Worm (Caenorhabditis elegans) whole organism, L4 larva: ENCODE data around the gene aagr-2.
"Not testable (repeated sequence)": the region's sequence is repeated elsewhere in the genome, so short reads cannot be mapped to it uniquely, and the experiment has no call there.

ENCODE experiments used
- D1046.2 ChIP-seq: fragments of 200-800 bp; sonication (Bioruptor generic); IDR thresholded peaks from 2 replicates; pipeline ENCODE4 v1.3.6; 2022; ENCODE audit warnings: missing genetic modification characterization, missing compliant biosample characterization
- F10B5.3 ChIP-seq: sonication (generic microtip); optimal IDR thresholded peaks from 2 replicates; lab custom pipeline; 2016; ENCODE audit warnings: mild to moderate bottlenecking, missing genetic modification characterization, missing compliant biosample characterization
- F44E2.7 ChIP-seq: fragments of 200-800 bp; sonication (Bioruptor generic); IDR thresholded peaks from 2 replicates; pipeline ENCODE4 v2.1.2; 2022; ENCODE audit warnings: missing genetic modification characterization, missing compliant biosample characterization
- F49E8.2 ChIP-seq: sonication (generic microtip); optimal IDR thresholded peaks from 2 replicates; lab custom pipeline; 2016; ENCODE audit warnings: missing compliant biosample characterization, mild to moderate bottlenecking, missing genetic modification characterization, borderline replicate concordance
- Y105C5A.15 ChIP-seq: fragments of 200-800 bp; sonication (Bioruptor generic); IDR thresholded peaks from 2 replicates; pipeline ENCODE4 v1.3.6; 2022; ENCODE audit warnings: missing genetic modification characterization, missing compliant biosample characterization
- Y48G9A.11 ChIP-seq: fragments of 200-800 bp; sonication (Bioruptor generic); IDR thresholded peaks from 2 replicates; pipeline ENCODE4 v1.3.6; 2022; ENCODE audit warnings: missing genetic modification reagents, missing genetic modification characterization, missing compliant biosample characterization
- Y5F2A.4 ChIP-seq: fragments of 200-800 bp; sonication (Bioruptor generic); optimal IDR thresholded peaks from 2 replicates; lab custom pipeline; 2018; ENCODE audit warnings: mild to moderate bottlenecking, missing genetic modification characterization, missing compliant biosample characterization
- ZK337.2 ChIP-seq: fragments of 200-800 bp; sonication (Bioruptor generic); IDR thresholded peaks from 2 replicates; pipeline ENCODE4 v1.3.6; 2022; ENCODE audit warnings: missing genetic modification reagents, missing genetic modification characterization, missing compliant biosample characterization
- aha-1 ChIP-seq: fragments of 150-350 bp; peaks from one replicate; lab custom pipeline; 2014; ENCODE audit warnings: missing biosample characterization, missing genetic modification characterization
- arid-1 ChIP-seq: fragments of 200-800 bp; sonication (Bioruptor generic); conservative IDR thresholded peaks from 2 replicates; pipeline ENCODE4 v1.3.6; 2022; ENCODE audit warnings: missing genetic modification reagents, missing genetic modification characterization, missing compliant biosample characterization
- attf-4 ChIP-seq: sonication (generic microtip); optimal IDR thresholded peaks from 3 replicates; lab custom pipeline; 2017; ENCODE audit warnings: missing biosample characterization, missing genetic modification characterization
- ceh-20 ChIP-seq: fragments of 200-800 bp; sonication (Bioruptor generic); IDR thresholded peaks from 2 replicates; pipeline ENCODE4 v1.3.6; 2022; ENCODE audit warnings: missing genetic modification reagents, missing genetic modification characterization, missing compliant biosample characterization
- ces-1 ChIP-seq: fragments of 150-350 bp; sonication (generic microtip); optimal IDR thresholded peaks from 4 replicates; lab custom pipeline; 2014; ENCODE audit warnings: missing biosample characterization, missing genetic modification reagents, missing genetic modification characterization
- ctbp-1 ChIP-seq: fragments of 200-800 bp; sonication (Bioruptor generic); IDR thresholded peaks from 2 replicates; pipeline ENCODE4 v1.3.6; 2022; ENCODE audit warnings: missing genetic modification reagents, missing genetic modification characterization, missing compliant biosample characterization
- daf-16 ChIP-seq, 3 experiments: sonication (generic microtip); optimal IDR thresholded peaks; 2 replicates each; lab custom pipeline; 2016 to 2017; ENCODE audit warnings: missing genetic modification characterization in 3 of 3, missing genetic modification reagents in 3 of 3, mild to moderate bottlenecking in 2 of 3, missing compliant biosample characterization in 2 of 3, missing biosample characterization in 1 of 3, moderate library complexity in 1 of 3
- dmd-8 ChIP-seq: fragments of 200-800 bp; sonication (Bioruptor generic); IDR thresholded peaks from 2 replicates; pipeline ENCODE4 v1.3.6; 2022; ENCODE audit warnings: missing genetic modification characterization, missing compliant biosample characterization
- dmd-9 ChIP-seq: fragments of 200-800 bp; sonication (Bioruptor generic); IDR thresholded peaks from 2 replicates; pipeline ENCODE4 v1.3.6; 2022; ENCODE audit warnings: missing genetic modification reagents, missing genetic modification characterization, missing compliant biosample characterization
- duxl-1 ChIP-seq: sonication (generic microtip); optimal IDR thresholded peaks from 2 replicates; lab custom pipeline; 2016; ENCODE audit warnings: mild to moderate bottlenecking, missing genetic modification characterization, moderate library complexity, missing compliant biosample characterization; ENCODE audit not compliant: poor library complexity
- fos-1 ChIP-seq: fragments of 150-350 bp; optimal IDR thresholded peaks from 2 replicates; lab custom pipeline; 2014; ENCODE audit warnings: missing biosample characterization, missing genetic modification characterization
- hmg-1.1 ChIP-seq: fragments of 200-800 bp; sonication (Bioruptor generic); IDR thresholded peaks from 2 replicates; pipeline ENCODE4 v1.3.6; 2022; ENCODE audit warnings: missing genetic modification reagents, missing genetic modification characterization, missing compliant biosample characterization
- lim-7 ChIP-seq: fragments of 200-800 bp; sonication (Bioruptor generic); IDR thresholded peaks from 2 replicates; pipeline ENCODE4 v1.3.6; 2022; ENCODE audit warnings: missing genetic modification characterization, missing compliant biosample characterization
- lin-1 ChIP-seq: fragments of 200-800 bp; sonication (Bioruptor generic); IDR thresholded peaks from 2 replicates; pipeline ENCODE4 v1.3.6; 2022; ENCODE audit warnings: missing genetic modification reagents, missing genetic modification characterization, missing compliant biosample characterization
- lin-29 ChIP-seq: fragments of 200-800 bp; sonication (Bioruptor generic); IDR thresholded peaks from 2 replicates; pipeline ENCODE4 v1.3.6; 2022; ENCODE audit warnings: missing genetic modification reagents, missing genetic modification characterization, missing compliant biosample characterization
- lin-38 ChIP-seq: fragments of 200-800 bp; sonication (Bioruptor generic); IDR thresholded peaks from 2 replicates; pipeline ENCODE4 v1.3.6; 2022; ENCODE audit warnings: missing genetic modification reagents, missing genetic modification characterization, missing compliant biosample characterization
- madf-5 ChIP-seq, 2 experiments: fragments of 200-800 bp; sonication (Bioruptor generic); IDR thresholded peaks; 2 replicates each; pipeline ENCODE4 v1.3.6; 2022; ENCODE audit warnings: missing compliant biosample characterization in 2 of 2, missing genetic modification characterization in 2 of 2
- madf-9 ChIP-seq: fragments of 200-800 bp; sonication (Bioruptor generic); conservative IDR thresholded peaks from 2 replicates; pipeline ENCODE4 v1.3.6; 2022; ENCODE audit warnings: missing genetic modification reagents, missing genetic modification characterization, missing compliant biosample characterization
- mxl-2 ChIP-seq: fragments of 200-800 bp; sonication (Bioruptor generic); conservative IDR thresholded peaks from 2 replicates; pipeline ENCODE4 v1.3.6; 2022; ENCODE audit warnings: missing genetic modification reagents, missing genetic modification characterization, missing compliant biosample characterization
- nhr-10 ChIP-seq: fragments of 150-350 bp; optimal IDR thresholded peaks from 2 replicates; lab custom pipeline; 2014; ENCODE audit warnings: missing biosample characterization, missing genetic modification characterization
- nhr-11 ChIP-seq: fragments of 150-350 bp; optimal IDR thresholded peaks from 2 replicates; lab custom pipeline; 2014; ENCODE audit warnings: missing biosample characterization, missing genetic modification characterization
- nhr-42 ChIP-seq: fragments of 200-800 bp; sonication (Bioruptor generic); IDR thresholded peaks from 2 replicates; pipeline ENCODE4 v1.3.6; 2022; ENCODE audit warnings: missing genetic modification characterization, missing compliant biosample characterization
- pha-4 ChIP-seq, 2 experiments: fragments of 150-350 bp in 1 of 2; fragments of 200-800 bp in 1 of 2; sonication (Bioruptor generic) in 1 of 2; IDR thresholded peaks in 1 of 2; optimal IDR thresholded peaks in 1 of 2; 2 replicates each; pipeline versions ENCODE4 v1.3.6 to Lab custom; 2014 to 2022; ENCODE audit warnings: missing genetic modification characterization in 2 of 2, missing genetic modification reagents in 2 of 2, missing biosample characterization in 1 of 2, missing compliant biosample characterization in 1 of 2
- php-3 ChIP-seq: fragments of 200-800 bp; sonication (Bioruptor generic); IDR thresholded peaks from 2 replicates; pipeline ENCODE4 v1.3.6; 2022; ENCODE audit warnings: missing genetic modification reagents, missing genetic modification characterization, missing compliant biosample characterization
- pqm-1 ChIP-seq: sonication (generic microtip); optimal IDR thresholded peaks from 2 replicates; lab custom pipeline; 2017; ENCODE audit warnings: missing biosample characterization, missing genetic modification characterization
- snpc-1.2 ChIP-seq: fragments of 200-800 bp; sonication (Bioruptor generic); IDR thresholded peaks from 2 replicates; pipeline ENCODE4 v1.3.6; 2022; ENCODE audit warnings: missing genetic modification reagents, missing genetic modification characterization, missing compliant biosample characterization
- spr-3 ChIP-seq: fragments of 200-800 bp; sonication (Bioruptor generic); optimal IDR thresholded peaks from 2 replicates; lab custom pipeline; 2018; ENCODE audit warnings: mild to moderate bottlenecking, missing genetic modification characterization, missing compliant biosample characterization
- unc-130 ChIP-seq: sonication (generic microtip); optimal IDR thresholded peaks from 2 replicates; lab custom pipeline; 2016; ENCODE audit warnings: missing genetic modification reagents, missing genetic modification characterization, missing compliant biosample characterization
- unc-62 ChIP-seq, 3 experiments: fragments of 150-350 bp in 1 of 3; sonication (generic microtip); optimal IDR thresholded peaks in 2 of 3; peaks in 1 of 3; 1 replicate in 1 of 3; 2 replicates in 2 of 3; lab custom pipeline; 2014 to 2017; ENCODE audit warnings: missing biosample characterization in 3 of 3, missing genetic modification characterization in 3 of 3, missing genetic modification reagents in 3 of 3, missing genotype in 1 of 3

aagr-2 gene

ce11 chrII:4937743-4938142 lies 12.7 kb upstream of the aagr-2 start, which contains the start of gene ZK546.4:
Gene ZK546.4, plus strand, starts transcription at chrII:4938043.
- TF ChIP-seq lin-29 (GFP tag; lab: Robert Waterston, UW) (no peak), aha-1 (no peak), lim-7 (GFP tag; lab: Robert Waterston, UW) (no peak), ceh-20 (GFP tag; lab: Robert Waterston, UW) (no peak), dmd-8 (GFP tag; lab: Robert Waterston, UW) (no peak), Y5F2A.4 (no peak), F49E8.2 (tag; lab: Kevin White, UChicago) (no peak), F10B5.3 (tag; lab: Kevin White, UChicago) (no peak), madf-5 (GFP tag; IDR thresholded peaks at IDR 0.05; lab: Robert Waterston, UW) (no peak), daf-16 (GFP tag; optimal IDR thresholded peaks at IDR 0.05; lab: Kevin White, UChicago) (no peak), daf-16 (tag; optimal IDR thresholded peaks at IDR 0.05; lab: Kevin White, UChicago) (no peak), Y48G9A.11 (GFP tag; lab: Robert Waterston, UW) (no peak), fos-1 (tag; lab: Kevin White, UChicago) (no peak)

ce11 chrII:4935518-4935917 lies 10.5 kb upstream of the aagr-2 start, which contains the start of gene ZK546.5:
Gene ZK546.5, plus strand, starts transcription at chrII:4935818.
- no peak for TF ChIP-seq pqm-1
- TF ChIP-seq lin-38 (GFP tag; lab: Robert Waterston, UW), result peak; percentile 60
- peak; percentile 24 for TF ChIP-seq aha-1
- no peak for TF ChIP-seq D1046.2 (GFP tag; lab: Robert Waterston, UW)

ce11 chrII:4934954-4935353 lies 9.9 kb upstream of the aagr-2 start, which contains the start of gene gst-30:
Gene gst-30, minus strand, starts transcription at chrII:4935054.
- TF ChIP-seq arid-1 (GFP tag; lab: Robert Waterston, UW) (no peak), Y105C5A.15 (GFP tag; lab: Robert Waterston, UW) (no peak), dmd-9 (GFP tag; lab: Robert Waterston, UW) (no peak), spr-3 (GFP tag; lab: Kevin White, UChicago) (no peak), nhr-42 (no peak), ces-1 (GFP tag; lab: Kevin White, UChicago) (no peak), ZK337.2 (no peak), lim-7 (GFP tag; lab: Robert Waterston, UW) (no peak), attf-4 (tag; lab: Kevin White, UChicago) (no peak), lin-1 (GFP tag; lab: Robert Waterston, UW) (no peak)

ce11 chrII:4932727-4933126 lies 7.7 kb upstream of the aagr-2 start, which contains the start of gene msp-152:
Gene msp-152, plus strand, starts transcription at chrII:4933027.
- TF ChIP-seq nhr-10, duxl-1, nhr-11 (tag; lab: Kevin White, UChicago): not testable (repeated sequence)

ce11 chrII:4931286-4931685 lies 6.2 kb upstream of the aagr-2 start:
- TF ChIP-seq unc-62 (GFP tag; optimal IDR thresholded peaks at IDR 0.05 in 1 of 2; lab: Kevin White, UChicago) (peak in 1 of 2 experiments; percentile 91), unc-62 (tag; optimal IDR thresholded peaks at IDR 0.05; lab: Kevin White, UChicago) (no peak), unc-130 (GFP tag; lab: Kevin White, UChicago) (no peak)

ce11 chrII:4928367-4928766 lies 3.3 kb upstream of the aagr-2 start:
- TF ChIP-seq hmg-1.1 (GFP tag; lab: Robert Waterston, UW) (peak; percentile 59; the same call in 1 of the 2 replicates), madf-9 (GFP tag; lab: Robert Waterston, UW) (peak; percentile 58; the same call in 1 of the 2 replicates), mxl-2 (GFP tag; lab: Robert Waterston, UW) (peak; percentile 70), ctbp-1 (GFP tag; lab: Robert Waterston, UW) (0 out of 2 replicates have a peak, but pooled peaks have one; percentile 55), php-3 (0 out of 2 replicates have a peak, but pooled peaks have one; percentile 39), dmd-9 (GFP tag; lab: Robert Waterston, UW) (0 out of 2 replicates have a peak, but pooled peaks have one; percentile 60), lin-29 (GFP tag; lab: Robert Waterston, UW) (0 out of 2 replicates have a peak, but pooled peaks have one; percentile 15), Y48G9A.11 (GFP tag; lab: Robert Waterston, UW) (peak; percentile 38; the same call in 1 of the 2 replicates), D1046.2 (GFP tag; lab: Robert Waterston, UW) (peak; percentile 86), lim-7 (GFP tag; lab: Robert Waterston, UW) (peak; percentile 93), pha-4 (GFP tag; IDR thresholded peaks at IDR 0.05; lab: Robert Waterston, UW) (peak; percentile 79; the same call in 1 of the 2 replicates), nhr-42 (peak; percentile 51; the same call in 1 of the 2 replicates), lin-1 (GFP tag; lab: Robert Waterston, UW) (peak; percentile 70), lin-38 (GFP tag; lab: Robert Waterston, UW) (peak; percentile 81), madf-5 (GFP tag; IDR thresholded peaks at IDR 0.05; lab: Robert Waterston, UW) (peak; percentile 75; a peak in 2 of 4 replicates), F44E2.7 (peak; percentile 50; the same call in 1 of the 2 replicates), snpc-1.2 (GFP tag; lab: Robert Waterston, UW) (peak; percentile 79)
- TF ChIP-seq pha-4 (tag; optimal IDR thresholded peaks at IDR 0.05; lab: Kevin White, UChicago), result not testable (repeated sequence)
